Worm (Caenorhabditis elegans) whole organism, young adult: ENCODE results near the gene ZK666.11.

Experiments used
- F23B12.7 ChIP-seq: sonication (generic microtip); optimal IDR thresholded peaks from 2 replicates; lab custom pipeline; 2017; ENCODE audit warnings: missing genetic modification characterization, mild to moderate bottlenecking, missing compliant biosample characterization, antibody characterized with exemption, moderate library complexity; ENCODE audit not compliant: insufficient read depth
- F49E8.2 ChIP-seq: sonication (generic microtip); optimal IDR thresholded peaks from 3 replicates; lab custom pipeline; 2017; ENCODE audit warnings: missing genetic modification characterization, mild to moderate bottlenecking, missing compliant biosample characterization, antibody characterized with exemption, moderate library complexity; ENCODE audit not compliant: insufficient read depth
- F57C9.4 ChIP-seq: sonication (generic microtip); optimal IDR thresholded peaks from 2 replicates; lab custom pipeline; 2017; ENCODE audit warnings: mild to moderate bottlenecking, missing genetic modification characterization, missing compliant biosample characterization
- Y53F4B.3 ChIP-seq: fragments of 200-800 bp; sonication (Bioruptor generic); IDR thresholded peaks from 2 replicates; pipeline ENCODE4 v1.3.6; 2022; ENCODE audit warnings: missing genetic modification reagents, missing genetic modification characterization, missing compliant biosample characterization
- Y53G8AR.9 ChIP-seq: fragments of 200-800 bp; sonication (Bioruptor generic); conservative IDR thresholded peaks from 2 replicates; pipeline ENCODE4 v1.3.6; 2022; ENCODE audit warnings: missing genetic modification reagents, missing genetic modification characterization, missing compliant biosample characterization
- Y79H2A.3 ChIP-seq: fragments of 200-800 bp; sonication (Bioruptor generic); conservative IDR thresholded peaks from 2 replicates; pipeline ENCODE4 v1.3.6; 2022; ENCODE audit warnings: missing genetic modification reagents, missing genetic modification characterization, missing compliant biosample characterization
- Y95B8A.8 ChIP-seq: fragments of 200-800 bp; sonication (Bioruptor generic); IDR thresholded peaks from 2 replicates; pipeline ENCODE4 v1.3.6; 2022; ENCODE audit warnings: missing genetic modification reagents, missing genetic modification characterization, missing compliant biosample characterization
- aptf-3 ChIP-seq: fragments of 200-800 bp; sonication (Bioruptor generic); IDR thresholded peaks from 2 replicates; pipeline ENCODE4 v1.3.6; 2022; ENCODE audit warnings: missing genetic modification characterization, missing compliant biosample characterization
- atf-7 ChIP-seq: sonication (generic microtip); optimal IDR thresholded peaks from 2 replicates; lab custom pipeline; 2017; ENCODE audit warnings: mild to moderate bottlenecking, missing genetic modification characterization, missing compliant biosample characterization
- attf-6 ChIP-seq: fragments of 200-800 bp; sonication (Bioruptor generic); IDR thresholded peaks from 2 replicates; pipeline ENCODE4 v1.3.6; 2022; ENCODE audit warnings: missing genetic modification reagents, missing genetic modification characterization, missing compliant biosample characterization
- bed-1 ChIP-seq: fragments of 200-800 bp; sonication (Bioruptor generic); IDR thresholded peaks from 2 replicates; pipeline ENCODE4 v1.3.6; 2022; ENCODE audit warnings: missing genetic modification reagents, missing genetic modification characterization, missing compliant biosample characterization
- ccch-3 ChIP-seq: fragments of 200-800 bp; sonication (Bioruptor generic); optimal IDR thresholded peaks from 2 replicates; lab custom pipeline; 2018; ENCODE audit warnings: mild to moderate bottlenecking, missing genetic modification characterization, missing compliant biosample characterization
- cebp-1 ChIP-seq, 2 experiments: fragments of 200-800 bp in 1 of 2; sonication (Bioruptor generic) in 1 of 2; sonication (generic microtip) in 1 of 2; IDR thresholded peaks in 1 of 2; optimal IDR thresholded peaks in 1 of 2; 2 replicates each; pipeline versions ENCODE4 v1.3.6 to Lab custom; 2017 to 2022; ENCODE audit warnings: missing compliant biosample characterization in 2 of 2, missing genetic modification characterization in 2 of 2, mild to moderate bottlenecking in 1 of 2, missing genetic modification reagents in 1 of 2, moderate library complexity in 1 of 2
- ceh-27 ChIP-seq: fragments of 200-800 bp; sonication (Bioruptor generic); optimal IDR thresholded peaks from 2 replicates; lab custom pipeline; 2018; ENCODE audit warnings: mild to moderate bottlenecking, missing genetic modification characterization, moderate library complexity, missing compliant biosample characterization
- ceh-58 ChIP-seq: fragments of 200-800 bp; sonication (Bioruptor generic); IDR thresholded peaks from 2 replicates; pipeline ENCODE4 v1.3.6; 2022; ENCODE audit warnings: missing genetic modification characterization, missing compliant biosample characterization
- dox-1 ChIP-seq: fragments of 200-800 bp; sonication (Bioruptor generic); IDR thresholded peaks from 2 replicates; pipeline ENCODE4 v1.3.6; 2022; ENCODE audit warnings: missing genetic modification reagents, missing genetic modification characterization, missing compliant biosample characterization
- egl-18 ChIP-seq: fragments of 200-800 bp; sonication (Bioruptor generic); IDR thresholded peaks from 2 replicates; pipeline ENCODE4 v1.3.6; 2022; ENCODE audit warnings: missing genetic modification reagents, missing genetic modification characterization, missing compliant biosample characterization
- egl-44 ChIP-seq: fragments of 200-800 bp; sonication (Bioruptor generic); IDR thresholded peaks from 2 replicates; pipeline ENCODE4 v1.3.6; 2022; ENCODE audit warnings: missing genetic modification reagents, missing genetic modification characterization, missing compliant biosample characterization
- ekl-4 ChIP-seq: fragments of 200-800 bp; sonication (Bioruptor generic); IDR thresholded peaks from 2 replicates; pipeline ENCODE4 v1.3.6; 2022; ENCODE audit warnings: missing genetic modification reagents, missing genetic modification characterization, missing compliant biosample characterization
- ets-4 ChIP-seq: fragments of 200-800 bp; sonication (Bioruptor generic); optimal IDR thresholded peaks from 2 replicates; lab custom pipeline; 2018; ENCODE audit warnings: mild to moderate bottlenecking, missing genetic modification characterization, missing compliant biosample characterization
- fkh-3 ChIP-seq: sonication (generic microtip); optimal IDR thresholded peaks from 2 replicates; lab custom pipeline; 2016; ENCODE audit warnings: mild to moderate bottlenecking, missing genetic modification characterization, missing compliant biosample characterization
- him-1 ChIP-seq: sonication (generic microtip); optimal IDR thresholded peaks from 2 replicates; lab custom pipeline; 2016; ENCODE audit warnings: missing genotype, missing genetic modification reagents, missing genetic modification characterization, missing compliant biosample characterization
- hmg-1.2 ChIP-seq: fragments of 200-800 bp; sonication (Bioruptor generic); IDR thresholded peaks from 2 replicates; pipeline ENCODE4 v1.3.6; 2022; ENCODE audit warnings: missing genetic modification reagents, missing genetic modification characterization, missing compliant biosample characterization
- let-526 ChIP-seq: fragments of 200-800 bp; sonication (Bioruptor generic); IDR thresholded peaks from 2 replicates; pipeline ENCODE4 v1.3.6; 2022; ENCODE audit warnings: missing genetic modification reagents, missing genetic modification characterization, missing compliant biosample characterization
- let-607 ChIP-seq, 2 experiments: fragments of 200-800 bp in 1 of 2; sonication (Bioruptor generic) in 1 of 2; sonication (generic microtip) in 1 of 2; optimal IDR thresholded peaks; 2 replicates each; lab custom pipeline; 2016 to 2018; ENCODE audit warnings: mild to moderate bottlenecking in 2 of 2, missing compliant biosample characterization in 2 of 2, missing genetic modification characterization in 2 of 2, moderate library complexity in 2 of 2, missing genotype in 1 of 2
- lin-54 ChIP-seq: fragments of 200-800 bp; sonication (Bioruptor generic); optimal IDR thresholded peaks from 2 replicates; lab custom pipeline; 2018; ENCODE audit warnings: mild to moderate bottlenecking, missing genetic modification characterization, missing compliant biosample characterization
- lsl-1 ChIP-seq: fragments of 200-800 bp; sonication (Bioruptor generic); optimal IDR thresholded peaks from 2 replicates; lab custom pipeline; 2018; ENCODE audit warnings: mild to moderate bottlenecking, missing genetic modification characterization, moderate library complexity, missing compliant biosample characterization
- madf-10 ChIP-seq: sonication (generic microtip); optimal IDR thresholded peaks from 2 replicates; lab custom pipeline; 2016; ENCODE audit warnings: mild to moderate bottlenecking, missing genetic modification characterization, missing compliant biosample characterization
- mcd-1 ChIP-seq: fragments of 200-800 bp; sonication (Bioruptor generic); IDR thresholded peaks from 2 replicates; pipeline ENCODE4 v1.3.6; 2022; ENCODE audit warnings: missing genetic modification reagents, missing genetic modification characterization, missing compliant biosample characterization
- mel-28 ChIP-seq: sonication (generic microtip); optimal IDR thresholded peaks from 2 replicates; lab custom pipeline; 2016; ENCODE audit warnings: borderline replicate concordance, mild to moderate bottlenecking, missing genetic modification characterization, missing compliant biosample characterization
- mes-4 ChIP-seq: sonication (generic microtip); optimal IDR thresholded peaks from 2 replicates; lab custom pipeline; 2016; ENCODE audit warnings: missing genotype, missing genetic modification characterization, missing compliant biosample characterization
- nfya-1 ChIP-seq: sonication (generic microtip); optimal IDR thresholded peaks from 2 replicates; lab custom pipeline; 2017; ENCODE audit warnings: antibody characterized with exemption, missing compliant biosample characterization, missing genetic modification characterization, borderline replicate concordance; ENCODE audit not compliant: insufficient read depth
- nfya-2 ChIP-seq: fragments of 200-800 bp; sonication (Bioruptor generic); IDR thresholded peaks from 2 replicates; pipeline ENCODE4 v1.3.6; 2022; ENCODE audit warnings: missing genetic modification reagents, missing genetic modification characterization, missing compliant biosample characterization
- nhr-80 ChIP-seq: sonication (generic microtip); optimal IDR thresholded peaks from 2 replicates; lab custom pipeline; 2016; ENCODE audit warnings: missing genetic modification characterization, missing compliant biosample characterization
- pha-4 ChIP-seq: fragments of 150-350 bp; sonication (generic microtip); optimal IDR thresholded peaks from 2 replicates; lab custom pipeline; 2014; ENCODE audit warnings: missing biosample characterization, missing genetic modification reagents, missing genetic modification characterization
- snpc-3.4 ChIP-seq: sonication (generic microtip); optimal IDR thresholded peaks from 2 replicates; lab custom pipeline; 2017; ENCODE audit warnings: missing genetic modification characterization, mild to moderate bottlenecking, missing compliant biosample characterization, antibody characterized with exemption, moderate library complexity, missing genotype, missing genetic modification reagents
- somi-1 ChIP-seq: fragments of 200-800 bp; sonication (Bioruptor generic); optimal IDR thresholded peaks from 2 replicates; lab custom pipeline; 2018; ENCODE audit warnings: mild to moderate bottlenecking, missing genetic modification characterization, missing compliant biosample characterization
- tbp1 ChIP-seq: fragments of 200-800 bp; sonication (Bioruptor generic); optimal IDR thresholded peaks from 2 replicates; lab custom pipeline; 2018; ENCODE audit warnings: mild to moderate bottlenecking, missing genetic modification characterization, missing compliant biosample characterization
- tlf-1 ChIP-seq: fragments of 200-800 bp; sonication (Bioruptor generic); optimal IDR thresholded peaks from 2 replicates; lab custom pipeline; 2018; ENCODE audit warnings: mild to moderate bottlenecking, missing genetic modification characterization, missing compliant biosample characterization
- xnd-1 ChIP-seq: sonication (generic microtip); optimal IDR thresholded peaks from 2 replicates; lab custom pipeline; 2016; ENCODE audit warnings: missing genotype, missing genetic modification reagents, missing genetic modification characterization, missing compliant biosample characterization
- zfh-2 ChIP-seq: fragments of 200-800 bp; sonication (Bioruptor generic); conservative IDR thresholded peaks from 2 replicates; pipeline ENCODE4 v1.3.6; 2022; ENCODE audit warnings: missing genetic modification reagents, missing genetic modification characterization, missing compliant biosample characterization
- ztf-18 ChIP-seq: sonication (generic microtip); optimal IDR thresholded peaks from 2 replicates; lab custom pipeline; 2016; ENCODE audit warnings: missing genotype, mild to moderate bottlenecking, missing genetic modification characterization, missing compliant biosample characterization

The ZK666.11 gene

DNA sequence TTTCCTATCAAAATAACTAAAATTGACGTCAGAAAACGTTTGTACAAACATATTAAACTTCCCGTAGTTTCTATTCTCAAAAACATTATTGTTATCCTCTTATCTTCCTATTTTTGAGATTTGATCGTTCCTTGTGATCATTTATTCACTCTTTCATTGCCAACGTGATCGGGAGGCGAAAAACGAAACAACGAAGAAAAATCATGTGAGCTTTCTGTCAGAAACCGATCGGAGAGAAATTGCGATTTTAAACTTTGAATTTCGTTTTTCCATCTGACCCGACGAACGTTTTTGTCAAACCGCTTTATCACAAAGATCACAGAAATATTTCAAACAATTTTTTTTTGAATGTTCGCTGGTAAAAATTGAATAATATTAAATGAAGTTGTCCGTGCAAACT is 36.0 kb upstream of the ZK666.11 start:
- TF ChIP-seq hmg-1.2 (GFP tag; lab: Robert Waterston, UW): peak; percentile 15; the same call in 1 of the 2 replicates
- no peak for TF ChIP-seq aptf-3 (GFP tag; lab: Robert Waterston, UW)
- no peak for TF ChIP-seq ccch-3 (GFP tag; lab: Kevin White, UChicago)
- TF ChIP-seq tlf-1: peak; percentile 11
- no peak for TF ChIP-seq xnd-1 (tag; lab: Kevin White, UChicago)
- TF ChIP-seq ekl-4: no peak
- no peak for TF ChIP-seq pha-4 (tag; lab: Kevin White, UChicago)
- TF ChIP-seq Y53F4B.3 (GFP tag; lab: Robert Waterston, UW): no peak
- TF ChIP-seq ztf-18 (tag; lab: Kevin White, UChicago): no peak
- TF ChIP-seq mes-4 (tag; lab: Kevin White, UChicago): no peak
- no peak for TF ChIP-seq lsl-1 (GFP tag; lab: Kevin White, UChicago)
- no peak for TF ChIP-seq tbp1
- TF ChIP-seq F23B12.7 (tag; lab: Kevin White, UChicago): no peak
- no peak for TF ChIP-seq snpc-3.4
- TF ChIP-seq him-1 (tag; lab: Kevin White, UChicago): no peak
- TF ChIP-seq madf-10: peak; percentile 12
- TF ChIP-seq somi-1 (GFP tag; lab: Kevin White, UChicago): peak; percentile 53
- no peak for TF ChIP-seq ceh-27 (GFP tag; lab: Kevin White, UChicago)
- TF ChIP-seq let-526 (GFP tag; lab: Robert Waterston, UW): 0 out of 2 replicates have a peak, but pooled peaks have one; percentile 61
- TF ChIP-seq nfya-2 (GFP tag; lab: Robert Waterston, UW): no peak
- TF ChIP-seq mcd-1 (GFP tag; lab: Robert Waterston, UW): no peak
- TF ChIP-seq attf-6 (GFP tag; lab: Robert Waterston, UW): no peak
- TF ChIP-seq Y95B8A.8 (GFP tag; lab: Robert Waterston, UW): no peak
- no peak for TF ChIP-seq let-607 (tag; optimal IDR thresholded peaks at IDR 0.05; lab: Kevin White, UChicago)
- no peak for TF ChIP-seq bed-1 (GFP tag; lab: Robert Waterston, UW)
- no peak for TF ChIP-seq zfh-2 (GFP tag; lab: Robert Waterston, UW)
- no peak for TF ChIP-seq egl-44

DNA sequence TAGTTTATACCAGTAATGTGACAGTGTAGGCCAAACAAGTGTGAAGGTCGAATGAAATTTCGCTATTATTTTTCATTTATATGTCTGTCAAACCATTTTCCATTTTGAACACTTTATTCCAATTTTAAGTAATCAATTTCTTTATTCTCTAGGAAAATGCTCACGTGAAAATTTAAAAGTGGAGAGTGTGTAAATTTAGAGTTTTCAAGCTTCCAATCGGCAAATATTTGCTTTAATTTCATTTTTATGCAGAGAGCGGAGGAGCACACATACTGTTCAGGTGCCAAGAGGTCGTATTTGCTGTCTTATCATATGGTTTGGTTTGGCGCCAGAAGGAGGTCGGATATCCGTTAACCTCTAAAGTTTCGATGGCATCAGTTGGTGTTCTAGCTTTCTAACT is 35.5 kb upstream of the ZK666.11 start:
- TF ChIP-seq mel-28 (tag; lab: Kevin White, UChicago): no peak
- no peak for TF ChIP-seq egl-18 (GFP tag; lab: Robert Waterston, UW)
- TF ChIP-seq Y53G8AR.9 (GFP tag; lab: Robert Waterston, UW): 0 out of 2 replicates have a peak, but pooled peaks have one; percentile 9
- no peak for TF ChIP-seq Y79H2A.3 (GFP tag; lab: Robert Waterston, UW)
- no peak for TF ChIP-seq fkh-3

ce11 chrII:10447348-10448316 is 34.7 kb upstream of the ZK666.11 start, which contains the start of gene ZK673.2:
TSS of gene ZK673.2 (plus strand) at chrII:10448266.
- peak; percentile 29 for TF ChIP-seq tbp1
- no peak for TF ChIP-seq zfh-2 (GFP tag; lab: Robert Waterston, UW)
- TF ChIP-seq Y53G8AR.9 (GFP tag; lab: Robert Waterston, UW): 0 out of 2 replicates have a peak, but pooled peaks have one; percentile 55
- TF ChIP-seq mcd-1 (GFP tag; lab: Robert Waterston, UW): peak; percentile 15; the same call in 1 of the 2 replicates
- TF ChIP-seq ceh-58 (GFP tag; lab: Robert Waterston, UW): no peak
- peak; percentile 24; the same call in 1 of the 2 replicates for TF ChIP-seq dox-1 (GFP tag; lab: Robert Waterston, UW)
- peak; percentile 23 for TF ChIP-seq ets-4 (GFP tag; lab: Kevin White, UChicago)
- TF ChIP-seq aptf-3 (GFP tag; lab: Robert Waterston, UW): no peak
- peak; percentile 24; the same call in 1 of the 2 replicates for TF ChIP-seq cebp-1 (GFP tag; IDR thresholded peaks at IDR 0.05; lab: Robert Waterston, UW)
- peak; percentile 75 for TF ChIP-seq cebp-1 (tag; optimal IDR thresholded peaks at IDR 0.05; lab: Kevin White, UChicago)
- no peak for TF ChIP-seq lsl-1 (GFP tag; lab: Kevin White, UChicago)
- TF ChIP-seq nhr-80 (tag; lab: Kevin White, UChicago): peak; percentile 90
- TF ChIP-seq lin-54 (GFP tag; lab: Kevin White, UChicago): no peak
- TF ChIP-seq F49E8.2: peak; percentile 13
- no peak for TF ChIP-seq Y95B8A.8 (GFP tag; lab: Robert Waterston, UW)
- TF ChIP-seq nfya-1 (tag; lab: Kevin White, UChicago): no peak
- TF ChIP-seq atf-7 (tag; lab: Kevin White, UChicago): peak; percentile 78
- TF ChIP-seq F57C9.4 (tag; lab: Kevin White, UChicago): no peak
